Worm (Caenorhabditis elegans): ENCODE data around the gene spk-1.

spk-1 gene

ce11 chrIII:9443417-9444027 lies 12.9 kb upstream of the spk-1 start, which contains the start of gene pir-2 (continued):
- TF ChIP-seq efl-1 (GFP tag; optimal IDR thresholded peaks at IDR 0.05) (peak; percentile 90), sptf-2 (GFP tag; optimal IDR thresholded peaks at IDR 0.05) (no peak), rec-8 (tag; optimal IDR thresholded peaks at IDR 0.05) (no peak), madf-10 (tag; optimal IDR thresholded peaks at IDR 0.05) (no peak), ztf-25 (GFP tag; IDR thresholded peaks at IDR 0.05) (no peak), ztf-18 (tag; optimal IDR thresholded peaks at IDR 0.05) (peak; percentile 46), nhr-179 (tag; optimal IDR thresholded peaks at IDR 0.05) (no peak), T07F8.4 (tag; optimal IDR thresholded peaks at IDR 0.05) (no peak), lin-54 (GFP tag; optimal IDR thresholded peaks at IDR 0.05) (peak; percentile 90), lin-35 (GFP tag; optimal IDR thresholded peaks at IDR 0.05) (peak; percentile 3 to 89 (median 19)), T26A5.8 (tag; optimal IDR thresholded peaks at IDR 0.05) (no peak), B0261.1 (tag; optimal IDR thresholded peaks at IDR 0.05) (no peak), egl-18 (GFP tag; IDR thresholded peaks at IDR 0.05) (no peak), dpff-1 (tag; optimal IDR thresholded peaks at IDR 0.05) (no peak), pha-4 (tag; optimal IDR thresholded peaks at IDR 0.05) (no peak), fkh-3 (tag; optimal IDR thresholded peaks at IDR 0.05) (no peak), mxl-1 (tag; optimal IDR thresholded peaks at IDR 0.05) (no peak), die-1 (tag; optimal IDR thresholded peaks at IDR 0.05) (no peak), F37B4.10 (GFP tag; IDR thresholded peaks at IDR 0.05) (no peak), ama-1 (optimal IDR thresholded peaks at IDR 0.05) (no peak), ama-1 (GFP tag; optimal IDR thresholded peaks at IDR 0.05) (no peak), zim-3 (tag; optimal IDR thresholded peaks at IDR 0.05) (no peak), K11D2.4 (GFP tag; IDR thresholded peaks at IDR 0.05) (no peak; the same call in 1 of the 2 replicates), tbp1 (GFP tag; optimal IDR thresholded peaks at IDR 0.05) (peak; percentile 43), egrh-3 (GFP tag; IDR thresholded peaks at IDR 0.05) (0 out of 2 replicates have a peak, but pooled peaks have one; percentile 9), attf-6 (GFP tag; IDR thresholded peaks at IDR 0.05) (no peak), ZK185.1 (tag; optimal IDR thresholded peaks at IDR 0.05; ENCODE audit: poor library complexity, severe bottlenecking) (peak; percentile 41), mcd-1 (GFP tag; IDR thresholded peaks at IDR 0.05) (peak; percentile 80), hrde-1 (tag; optimal IDR thresholded peaks at IDR 0.05; ENCODE audit: borderline replicate concordance) (no peak), B0019.2 (GFP tag; conservative IDR thresholded peaks at IDR 0.05) (0 out of 2 replicates have a peak, but pooled peaks have one; percentile 27), chd-7 (tag; optimal IDR thresholded peaks at IDR 0.05) (no peak), mes-4 (tag; optimal IDR thresholded peaks at IDR 0.05) (no peak), lsl-1 (GFP tag; optimal IDR thresholded peaks at IDR 0.05) (peak; percentile 52), nfya-2 (GFP tag; IDR thresholded peaks at IDR 0.05) (no peak), snpc-1.1 (tag; optimal IDR thresholded peaks at IDR 0.05; ENCODE audit: insufficient read depth) (no peak), F57A8.1 (GFP tag; optimal IDR thresholded peaks at IDR 0.05) (no peak), unc-62 (GFP tag; optimal IDR thresholded peaks at IDR 0.05) (no peak), aptf-2 (GFP tag; conservative IDR thresholded peaks at IDR 0.05) (0 out of 2 replicates have a peak, but pooled peaks have one; percentile 36), hmg-20 (GFP tag; IDR thresholded peaks at IDR 0.05) (no peak), attf-3 (GFP tag; conservative IDR thresholded peaks at IDR 0.05) (peak; percentile 55; the same call in 1 of the 2 replicates), F49E8.2 (tag; optimal IDR thresholded peaks at IDR 0.05; ENCODE audit: insufficient read depth) (peak; percentile 29), dox-1 (GFP tag; IDR thresholded peaks at IDR 0.05) (peak; percentile 72), madf-3 (GFP tag; IDR thresholded peaks at IDR 0.05) (0 out of 2 replicates have a peak, but pooled peaks have one; percentile 49), ceh-91 (GFP tag; IDR thresholded peaks at IDR 0.05) (peak; percentile 73), nhr-120 (GFP tag; IDR thresholded peaks at IDR 0.05) (no peak), tbx-9 (tag; optimal IDR thresholded peaks at IDR 0.05; ENCODE audit: borderline replicate concordance) (no peak), let-607 (tag; optimal IDR thresholded peaks at IDR 0.05) (peak in 1 of 2 experiments; percentile 19)
